Fruit fly (Drosophila melanogaster) whole organism, wandering third instar larva: ENCODE data around the gene ppk14.

Source experiments
- HLH106 ChIP-seq: fragments of 200-800 bp; optimal IDR thresholded peaks from 3 replicates; lab custom pipeline; 2019; ENCODE audit warnings: missing biosample characterization, mild to moderate bottlenecking, missing genetic modification characterization, moderate library complexity
- Vsx2 ChIP-seq: fragments of 200-300, 225-300 bp; sonication (Bioruptor generic); optimal IDR thresholded peaks from 2 replicates; lab custom pipeline; 2018; ENCODE audit warnings: missing biosample characterization, missing genetic modification characterization; ENCODE audit not compliant: partially characterized antibody
- br ChIP-seq: fragments of 200-800 bp; sonication (Bioruptor generic); optimal IDR thresholded peaks from 2 replicates; lab custom pipeline; 2016; ENCODE audit warnings: missing biosample characterization, missing genetic modification characterization

DNA sequence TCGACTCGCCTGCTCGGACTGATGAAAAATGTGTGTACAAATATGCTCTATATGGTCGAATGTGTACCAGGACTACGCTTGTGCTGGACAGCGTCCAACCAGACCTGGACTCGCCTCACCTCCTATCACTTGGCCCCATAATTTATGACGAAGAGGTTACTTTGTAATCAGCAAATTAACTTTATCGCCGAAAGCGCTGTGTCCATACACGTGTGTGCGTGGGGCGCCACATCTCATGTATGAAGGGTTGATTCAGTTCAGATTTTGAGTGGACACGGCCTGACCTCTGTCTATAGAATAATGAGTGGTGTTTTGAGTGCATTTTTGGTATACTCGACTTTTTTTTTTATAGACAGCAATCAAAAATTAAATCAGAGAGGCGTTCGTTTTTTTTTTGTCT lies 5.3 kb downstream of the ppk14 start:
- TF ChIP-seq Vsx2 (GFP tag; lab: Kevin White, UChicago) (no peak), br (GFP tag; lab: Kevin White, UChicago) (no peak), HLH106 (tag; lab: Kevin White, UChicago) (no peak)
